Worm (Caenorhabditis elegans): ENCODE results near the gene C24A3.4.

DNA sequence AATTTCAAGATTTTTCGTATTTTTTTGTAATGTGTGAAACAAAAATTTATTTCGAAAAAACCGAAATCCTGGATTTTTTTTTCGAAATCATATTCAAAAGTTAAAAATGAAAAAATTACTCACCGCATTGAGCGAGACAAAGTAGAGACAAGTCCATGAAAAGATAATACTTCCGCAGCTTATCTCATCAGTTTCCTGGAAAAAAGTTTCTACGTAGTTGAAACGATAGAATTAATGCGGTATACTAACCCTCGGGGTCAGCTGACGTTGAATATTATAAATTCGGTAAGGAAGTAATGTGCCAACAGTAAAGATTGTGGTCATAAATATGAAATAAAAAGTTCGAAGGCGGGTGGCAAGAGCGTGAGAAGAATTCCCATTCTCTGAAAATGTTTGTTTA is 34.2 kb upstream of the C24A3.4 start:
- TF ChIP-seq alr-1 (tag; optimal IDR thresholded peaks at IDR 0.05) (no peak), unc-62 (GFP tag; optimal IDR thresholded peaks at IDR 0.05) (no peak), lin-39 (tag; optimal IDR thresholded peaks at IDR 0.05) (no peak)
